Worm (Caenorhabditis elegans): Measurements from ENCODE around the gene F25B4.7.

DNA sequence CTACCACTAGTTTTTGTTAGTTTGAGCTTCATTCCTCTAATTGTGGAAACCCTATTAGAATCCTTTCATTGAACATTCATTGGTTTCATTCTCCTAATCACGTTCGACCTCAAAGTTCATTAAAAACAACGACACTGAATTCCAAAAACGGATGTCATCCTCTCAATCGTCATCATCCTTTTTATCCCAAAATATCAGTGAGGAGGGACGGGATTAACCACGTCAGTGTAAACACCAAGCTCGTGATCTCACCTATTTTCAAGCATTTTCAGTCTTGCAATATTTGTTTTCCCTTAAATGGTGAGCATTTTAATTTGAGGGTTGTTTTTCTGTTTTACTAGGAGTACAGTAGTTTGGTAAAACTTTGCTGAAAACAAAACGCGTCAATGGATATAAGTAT, 17.4 kb upstream of the F25B4.7 start:
- TF ChIP-seq egl-27 (tag; optimal IDR thresholded peaks at IDR 0.05) (no peak), nhr-28 (tag; optimal IDR thresholded peaks at IDR 0.05) (no peak), lin-39 (tag; optimal IDR thresholded peaks at IDR 0.05) (no peak), efl-1 (optimal IDR thresholded peaks at IDR 0.05) (no peak), efl-1 (GFP tag; optimal IDR thresholded peaks at IDR 0.05 in 1 of 2) (no peak), nhr-237 (tag; optimal IDR thresholded peaks at IDR 0.05) (no peak), nhr-85 (tag) (no peak), Y116A8C.19 (tag; optimal IDR thresholded peaks at IDR 0.05; ENCODE audit: borderline replicate concordance) (no peak), fkh-10 (GFP tag; optimal IDR thresholded peaks at IDR 0.05) (no peak), lir-3 (tag; optimal IDR thresholded peaks at IDR 0.05; ENCODE audit: poor library complexity) (no peak), ceh-82 (tag; optimal IDR thresholded peaks at IDR 0.05) (no peak), pqm-1 (tag; optimal IDR thresholded peaks at IDR 0.05) (no peak), lin-35 (GFP tag; optimal IDR thresholded peaks at IDR 0.05) (no peak)
